Worm (Caenorhabditis elegans): Measurements from ENCODE around the gene acs-22.
A peak's percentile ranks its signal among the peaks of the same experiment; 100 is the strongest.

The acs-22 gene

DNA sequence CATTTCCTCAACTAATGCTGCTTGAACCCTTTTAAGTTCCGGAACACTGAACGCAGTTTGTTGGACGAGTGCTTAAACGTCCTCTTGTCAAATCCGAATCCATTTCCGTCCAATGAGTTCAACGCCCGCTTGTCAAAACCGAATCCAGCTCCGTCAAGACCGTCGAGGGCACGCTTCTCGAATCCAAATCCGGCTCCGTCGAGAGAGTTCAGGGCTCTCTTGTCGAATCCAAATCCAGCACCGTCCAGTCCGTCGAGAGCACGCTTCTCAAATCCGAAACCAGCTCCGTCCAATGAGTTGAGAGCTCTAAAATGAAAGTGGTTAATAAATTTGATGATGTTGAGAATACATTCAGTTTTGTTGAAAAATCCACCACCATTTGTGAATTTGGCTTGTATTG is 13.2 kb upstream of the acs-22 start:
- TF ChIP-seq aly-2 (tag; optimal IDR thresholded peaks at IDR 0.05), result no peak
- TF ChIP-seq elt-2 (tag; optimal IDR thresholded peaks at IDR 0.05), result no peak
- TF ChIP-seq jun-1 (tag; optimal IDR thresholded peaks at IDR 0.05), result no peak
- no peak for TF ChIP-seq nhr-25 (tag; optimal IDR thresholded peaks at IDR 0.05)
- no peak for TF ChIP-seq pqm-1 (tag; optimal IDR thresholded peaks at IDR 0.05)
- TF ChIP-seq nhr-12 (tag; optimal IDR thresholded peaks at IDR 0.05), result no peak
- TF ChIP-seq snpc-4 (tag; optimal IDR thresholded peaks at IDR 0.05), result no peak

DNA sequence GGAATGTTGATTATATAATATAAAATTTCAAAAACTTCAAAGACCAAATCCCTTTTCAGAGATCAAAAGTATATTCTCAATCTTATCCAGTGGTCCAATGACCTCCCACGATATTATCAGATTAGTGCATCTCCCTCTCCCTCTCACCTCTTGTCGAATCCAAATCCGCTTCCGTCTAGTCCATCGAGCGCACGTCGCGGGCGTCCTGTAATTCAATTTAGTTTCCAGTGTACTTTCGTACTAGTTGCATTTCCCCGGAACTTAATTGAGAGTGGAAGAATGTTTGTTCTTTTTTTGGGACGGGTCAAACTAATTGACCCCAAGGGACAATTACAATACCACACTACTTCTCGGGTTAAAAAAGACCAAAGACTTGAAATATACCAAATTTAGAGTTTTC is 12.2 kb upstream of the acs-22 start:
- TF ChIP-seq R02D3.7 (tag; optimal IDR thresholded peaks at IDR 0.05), result no peak
- no peak for TF ChIP-seq jun-1 (tag; optimal IDR thresholded peaks at IDR 0.05)
- peak; percentile 13 for TF ChIP-seq tbx-2 (tag; optimal IDR thresholded peaks at IDR 0.05)

DNA sequence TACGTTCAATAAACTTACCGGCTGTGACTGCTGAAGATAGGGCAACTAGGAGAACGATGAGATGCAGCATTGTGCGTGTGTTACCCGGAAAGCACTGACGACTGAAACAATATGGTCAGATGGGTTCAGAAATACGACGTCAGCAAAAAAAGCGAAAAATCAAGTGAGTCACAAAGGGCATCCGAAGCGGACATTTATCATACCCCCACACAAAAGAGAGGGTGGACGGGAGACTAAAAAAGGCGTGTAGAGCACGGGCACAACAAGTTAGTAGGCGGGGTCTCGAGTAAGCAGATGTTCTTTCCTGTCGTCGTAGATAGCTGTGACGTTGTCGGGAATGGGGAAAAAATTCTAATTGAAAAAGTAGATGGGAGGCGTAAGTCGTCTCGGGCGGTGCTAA is 11.7 kb upstream of the acs-22 start, which contains the start of gene nlp-14:
Gene nlp-14 (minus strand): TSS at position 101 of the 400 bp plus-strand sequence.
- TF ChIP-seq elt-3 (tag; optimal IDR thresholded peaks at IDR 0.05), result no peak
- TF ChIP-seq nhr-77 (tag; optimal IDR thresholded peaks at IDR 0.05), result no peak
- no peak for TF ChIP-seq unc-39 (tag; optimal IDR thresholded peaks at IDR 0.05)
- no peak for TF ChIP-seq nfya-1 (tag; optimal IDR thresholded peaks at IDR 0.05; ENCODE audit: insufficient read depth)
- no peak for TF ChIP-seq skn-1 (tag; optimal IDR thresholded peaks at IDR 0.05)
- no peak for TF ChIP-seq jun-1 (tag; optimal IDR thresholded peaks at IDR 0.05)
- no peak for TF ChIP-seq mdl-1 (tag; optimal IDR thresholded peaks at IDR 0.05)
- no peak for TF ChIP-seq ceh-9 (tag; optimal IDR thresholded peaks at IDR 0.05)
- no peak for TF ChIP-seq ama-1 (optimal IDR thresholded peaks at IDR 0.05)
- TF ChIP-seq elt-1 (tag; optimal IDR thresholded peaks at IDR 0.05), result no peak
- no peak for TF ChIP-seq ztf-4 (tag; optimal IDR thresholded peaks at IDR 0.05)
- TF ChIP-seq elt-2 (tag; optimal IDR thresholded peaks at IDR 0.05), result no peak

DNA sequence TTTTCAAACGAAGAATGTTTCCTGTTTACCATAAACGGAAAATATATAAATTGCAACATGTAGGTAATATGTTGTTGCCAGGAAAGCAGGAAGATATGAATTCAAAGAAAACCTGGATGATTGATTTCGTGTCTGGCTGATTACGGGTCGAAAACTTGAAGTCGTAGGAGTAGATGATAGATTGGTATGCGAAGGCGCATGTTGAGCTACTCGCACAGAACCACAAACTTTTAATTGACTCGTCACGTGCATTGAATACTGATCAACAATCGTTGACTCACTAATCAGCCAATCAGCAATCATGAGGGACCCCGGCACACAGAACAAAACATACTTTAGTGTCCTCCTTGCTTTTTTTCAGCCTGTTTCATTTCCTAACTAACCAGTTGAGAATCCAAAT is 9.8 kb upstream of the acs-22 start:
- TF ChIP-seq lin-39 (tag; optimal IDR thresholded peaks at IDR 0.05), result no peak
- TF ChIP-seq elt-3 (tag; optimal IDR thresholded peaks at IDR 0.05), result no peak
- no peak for TF ChIP-seq fkh-2 (tag; optimal IDR thresholded peaks at IDR 0.05)

DNA sequence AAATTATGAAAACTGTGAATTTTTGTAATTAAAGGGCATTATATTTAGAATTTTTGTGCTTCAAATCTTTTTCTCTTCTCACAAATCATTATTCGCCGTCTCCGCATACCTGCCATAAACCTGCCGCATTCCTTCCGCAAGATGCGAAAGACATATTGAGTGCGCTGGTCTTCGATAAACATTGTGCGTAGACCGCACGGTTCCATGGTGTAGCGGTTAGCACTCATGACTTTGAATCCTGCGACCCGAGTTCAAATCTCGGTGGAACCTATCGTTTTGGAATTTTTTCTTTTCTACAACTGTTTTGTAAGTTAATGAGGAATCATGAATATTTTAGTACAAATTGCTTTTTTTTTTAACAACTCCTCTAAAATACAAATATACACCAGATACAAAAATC is 5.5 kb upstream of the acs-22 start:
- TF ChIP-seq hmg-11 (tag; optimal IDR thresholded peaks at IDR 0.05), result peak; percentile 4
- no peak for TF ChIP-seq tbx-2 (tag; optimal IDR thresholded peaks at IDR 0.05)

DNA sequence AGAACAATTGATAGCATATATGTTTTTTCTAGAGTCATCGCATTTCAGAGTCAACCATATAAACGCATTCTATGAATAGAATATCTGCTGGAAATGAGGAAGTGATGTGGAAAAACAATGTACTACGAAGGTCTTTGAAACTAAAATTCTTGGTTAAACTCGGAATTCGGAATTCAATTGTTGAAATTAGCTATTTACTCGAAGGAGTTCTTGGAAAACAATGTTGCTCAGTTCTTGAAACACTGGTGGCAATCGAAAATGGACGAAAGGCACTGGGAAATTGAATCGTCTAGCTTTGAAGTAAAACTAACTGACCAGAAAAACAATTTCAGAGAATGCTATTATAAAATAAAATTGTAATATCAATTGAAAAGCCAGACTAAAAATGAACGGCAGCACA is 4.6 kb upstream of the acs-22 start:
- TF ChIP-seq elt-1 (tag; optimal IDR thresholded peaks at IDR 0.05) (no peak), tbx-2 (tag; optimal IDR thresholded peaks at IDR 0.05) (peak; percentile 4), pqm-1 (tag; optimal IDR thresholded peaks at IDR 0.05) (no peak)

DNA sequence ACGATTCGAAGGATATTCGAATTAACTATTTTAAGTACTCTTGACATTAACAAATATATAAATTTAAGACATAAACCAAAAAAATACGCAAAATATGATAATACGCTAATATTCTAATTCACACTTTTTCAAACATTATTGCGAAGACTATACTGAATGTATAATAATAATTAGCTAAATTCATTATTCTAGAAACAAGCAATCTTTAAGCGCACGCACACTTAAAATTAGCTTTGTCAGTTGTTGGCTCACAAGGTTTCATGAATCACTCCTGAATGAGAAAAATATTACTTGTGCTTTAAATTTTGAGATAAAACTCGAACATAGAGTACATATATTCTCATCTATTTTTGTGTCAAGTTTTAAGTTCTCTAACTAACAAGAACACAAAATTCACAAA is 4.1 kb upstream of the acs-22 start:
- TF ChIP-seq unc-62 (GFP tag; optimal IDR thresholded peaks at IDR 0.05) (no peak), ztf-4 (tag; optimal IDR thresholded peaks at IDR 0.05) (no peak), snpc-4 (tag; optimal IDR thresholded peaks at IDR 0.05) (no peak), nfya-1 (tag; optimal IDR thresholded peaks at IDR 0.05; ENCODE audit: insufficient read depth) (no peak), ceh-82 (tag; optimal IDR thresholded peaks at IDR 0.05) (no peak), tbx-2 (tag; optimal IDR thresholded peaks at IDR 0.05) (no peak), ama-1 (optimal IDR thresholded peaks at IDR 0.05) (no peak)

DNA sequence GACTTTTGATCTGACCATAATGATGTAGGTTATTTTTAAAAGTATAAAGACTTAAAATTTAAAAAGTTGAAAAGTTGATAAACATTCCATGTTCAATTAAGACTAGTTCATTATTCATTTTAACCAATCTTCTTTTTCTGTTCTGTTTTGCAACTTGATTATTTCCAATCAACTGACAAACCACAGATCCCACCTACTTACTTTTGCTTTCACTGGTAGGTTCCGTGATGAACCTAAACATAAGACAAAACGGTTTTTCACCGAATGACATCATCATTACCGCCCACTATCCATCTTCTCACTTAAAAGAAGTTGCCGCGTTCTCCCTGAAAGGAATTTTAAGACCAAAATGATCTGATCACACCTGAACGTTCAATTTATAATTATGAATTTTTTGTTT is 1.3 kb upstream of the acs-22 start:
- no peak for TF ChIP-seq nhr-28 (tag; optimal IDR thresholded peaks at IDR 0.05)
- no peak for TF ChIP-seq nhr-76 (tag; optimal IDR thresholded peaks at IDR 0.05)
- TF ChIP-seq lin-15B (tag; optimal IDR thresholded peaks at IDR 0.05), result no peak
- TF ChIP-seq jun-1 (tag; optimal IDR thresholded peaks at IDR 0.05), result no peak
- no peak for TF ChIP-seq elt-3 (tag; optimal IDR thresholded peaks at IDR 0.05)
- TF ChIP-seq hmg-11 (tag; optimal IDR thresholded peaks at IDR 0.05), result no peak
- TF ChIP-seq egl-27 (tag; optimal IDR thresholded peaks at IDR 0.05), result no peak
- TF ChIP-seq ztf-4 (tag; optimal IDR thresholded peaks at IDR 0.05), result no peak
- TF ChIP-seq pha-4 (tag; optimal IDR thresholded peaks at IDR 0.05), result no peak
- TF ChIP-seq ceh-82 (tag; optimal IDR thresholded peaks at IDR 0.05), result no peak
- TF ChIP-seq nhr-25 (tag; optimal IDR thresholded peaks at IDR 0.05), result no peak
- TF ChIP-seq nhr-11 (tag; optimal IDR thresholded peaks at IDR 0.05), result no peak
- no peak for TF ChIP-seq nfya-1 (tag; optimal IDR thresholded peaks at IDR 0.05; ENCODE audit: insufficient read depth)
- TF ChIP-seq nhr-43 (tag; optimal IDR thresholded peaks at IDR 0.05; ENCODE audit: poor library complexity, severe bottlenecking), result no peak
- no peak for TF ChIP-seq unc-39 (tag; optimal IDR thresholded peaks at IDR 0.05)
- TF ChIP-seq lin-39 (tag; optimal IDR thresholded peaks at IDR 0.05), result no peak
- TF ChIP-seq nhr-67 (tag; optimal IDR thresholded peaks at IDR 0.05), result no peak
- TF ChIP-seq elt-2 (tag; optimal IDR thresholded peaks at IDR 0.05), result no peak
- TF ChIP-seq zag-1 (tag; optimal IDR thresholded peaks at IDR 0.05), result no peak
- TF ChIP-seq ceh-16 (tag; optimal IDR thresholded peaks at IDR 0.05), result no peak
